In genomic region chrX:12915693-12916092, ce11 we compare ENCODE assay signal across 2 worm cellular contexts.
TF ChIP-seq lines count a peak whose summit lies in the region.

No protein-coding gene starts in this region.

TF ChIP-seq in whole organism, L1 larva, 84 proteins besides CTCF, POLR2A, EP300 and RAD21:
- TF ChIP-seq blmp-1 (tag; optimal IDR thresholded peaks at IDR 0.05; lab: Kevin White, UChicago) (peak; percentile 82), pax-3 (tag; optimal IDR thresholded peaks at IDR 0.05; lab: Kevin White, UChicago) (no peak)

TF ChIP-seq in whole organism, L3 larva, 47 proteins besides CTCF, POLR2A, EP300 and RAD21:
- TF ChIP-seq ztf-11 (tag; optimal IDR thresholded peaks at IDR 0.05; lab: Kevin White, UChicago) (no peak), egl-5 (tag; optimal IDR thresholded peaks at IDR 0.05; lab: Kevin White, UChicago) (peak; percentile 65), nhr-76 (tag; optimal IDR thresholded peaks at IDR 0.05; lab: Kevin White, UChicago) (no peak)
